Worm (Caenorhabditis elegans) whole organism, L3 larva: ENCODE results near the gene W02B12.12.

Experiments used
- aly-2 ChIP-seq: fragments of 150-350 bp; optimal IDR thresholded peaks from 2 replicates; lab custom pipeline; 2014; ENCODE audit warnings: missing biosample characterization, missing genetic modification characterization
- ama-1 ChIP-seq: fragments of 150-350 bp; optimal IDR thresholded peaks from 2 replicates; lab custom pipeline; 2018
- ceh-16 ChIP-seq: sonication (generic microtip); optimal IDR thresholded peaks from 2 replicates; lab custom pipeline; 2017; ENCODE audit warnings: missing biosample characterization, missing genetic modification characterization
- ceh-28 ChIP-seq: fragments of 150-350 bp; optimal IDR thresholded peaks from 2 replicates; lab custom pipeline; 2014; ENCODE audit warnings: missing biosample characterization, missing genetic modification reagents, missing genetic modification characterization
- ceh-82 ChIP-seq: fragments of 150-350 bp; optimal IDR thresholded peaks from 2 replicates; lab custom pipeline; 2014; ENCODE audit warnings: missing biosample characterization, missing genetic modification characterization
- ceh-9 ChIP-seq: sonication (generic microtip); optimal IDR thresholded peaks from 2 replicates; lab custom pipeline; 2018; ENCODE audit warnings: missing biosample characterization, missing genetic modification characterization
- daf-12 ChIP-seq: fragments of 150-350 bp; optimal IDR thresholded peaks from 2 replicates; lab custom pipeline; 2014; ENCODE audit warnings: missing biosample characterization, missing genetic modification reagents, missing genetic modification characterization
- elt-1 ChIP-seq: fragments of 150-350 bp; optimal IDR thresholded peaks from 2 replicates; lab custom pipeline; 2014; ENCODE audit warnings: missing biosample characterization, missing genetic modification characterization
- elt-2 ChIP-seq: sonication (generic microtip); optimal IDR thresholded peaks from 2 replicates; lab custom pipeline; 2016; ENCODE audit warnings: missing genetic modification reagents, mild to moderate bottlenecking, missing genetic modification characterization, missing compliant biosample characterization
- elt-3 ChIP-seq, 3 experiments: fragments of 150-350 bp in 1 of 3; sonication (generic microtip) in 2 of 3; optimal IDR thresholded peaks; 2 replicates in 2 of 3; 4 replicates in 1 of 3; lab custom pipeline; 2014 to 2017; ENCODE audit warnings: missing biosample characterization in 3 of 3, missing genetic modification characterization in 3 of 3
- fkh-2 ChIP-seq: fragments of 150-350 bp; optimal IDR thresholded peaks from 2 replicates; lab custom pipeline; 2014; ENCODE audit warnings: missing biosample characterization, missing genetic modification reagents, missing genetic modification characterization
- fos-1 ChIP-seq: fragments of 150-350 bp; optimal IDR thresholded peaks from 2 replicates; lab custom pipeline; 2014; ENCODE audit warnings: missing biosample characterization, missing genetic modification characterization
- hmg-11 ChIP-seq: sonication (generic microtip); optimal IDR thresholded peaks from 2 replicates; lab custom pipeline; 2016; ENCODE audit warnings: missing genetic modification characterization, missing compliant biosample characterization
- jun-1 ChIP-seq: fragments of 150-350 bp; optimal IDR thresholded peaks from 2 replicates; lab custom pipeline; 2014; ENCODE audit warnings: missing biosample characterization, missing genetic modification reagents, missing genetic modification characterization
- lin-39 ChIP-seq: fragments of 150-350 bp; optimal IDR thresholded peaks from 2 replicates; lab custom pipeline; 2018; ENCODE audit warnings: missing biosample characterization, missing genetic modification reagents, missing genetic modification characterization
- lsy-12 ChIP-seq: sonication (generic microtip); optimal IDR thresholded peaks from 2 replicates; lab custom pipeline; 2016; ENCODE audit warnings: mild to moderate bottlenecking, missing genetic modification characterization, missing compliant biosample characterization
- mdl-1 ChIP-seq: fragments of 150-350 bp; optimal IDR thresholded peaks from 2 replicates; lab custom pipeline; 2014; ENCODE audit warnings: missing biosample characterization, missing genetic modification characterization
- mml-1 ChIP-seq: fragments of 150-350 bp; sonication (generic microtip); optimal IDR thresholded peaks from 3 replicates; lab custom pipeline; 2014; ENCODE audit warnings: missing biosample characterization, missing genetic modification characterization
- nfya-1 ChIP-seq: sonication (generic microtip); optimal IDR thresholded peaks from 2 replicates; lab custom pipeline; 2017; ENCODE audit warnings: missing genetic modification characterization, mild to moderate bottlenecking, missing compliant biosample characterization, antibody characterized with exemption, moderate library complexity; ENCODE audit not compliant: insufficient read depth
- nhr-11 ChIP-seq: fragments of 150-350 bp; optimal IDR thresholded peaks from 2 replicates; lab custom pipeline; 2014; ENCODE audit warnings: missing biosample characterization, missing genetic modification characterization
- nhr-12 ChIP-seq: fragments of 150-350 bp; optimal IDR thresholded peaks from 2 replicates; lab custom pipeline; 2014; ENCODE audit warnings: missing biosample characterization, missing genetic modification characterization
- nhr-23 ChIP-seq: fragments of 150-350 bp; optimal IDR thresholded peaks from 2 replicates; lab custom pipeline; 2014; ENCODE audit warnings: missing biosample characterization, missing genetic modification reagents, missing genetic modification characterization
- nhr-28 ChIP-seq: fragments of 150-350 bp; optimal IDR thresholded peaks from 2 replicates; lab custom pipeline; 2014; ENCODE audit warnings: missing biosample characterization, missing genetic modification characterization
- nhr-77 ChIP-seq: fragments of 150-350 bp; optimal IDR thresholded peaks from 2 replicates; lab custom pipeline; 2014; ENCODE audit warnings: missing biosample characterization, missing genetic modification characterization
- pha-4 ChIP-seq: fragments of 150-350 bp; optimal IDR thresholded peaks from 2 replicates; lab custom pipeline; 2014; ENCODE audit warnings: missing biosample characterization, missing genetic modification reagents, missing genetic modification characterization
- pqm-1 ChIP-seq: fragments of 150-350 bp; optimal IDR thresholded peaks from 2 replicates; lab custom pipeline; 2017; ENCODE audit warnings: missing biosample characterization, missing genetic modification characterization, inconsistent platforms
- sea-2 ChIP-seq: fragments of 150-350 bp; sonication (generic microtip); optimal IDR thresholded peaks from 4 replicates; lab custom pipeline; 2014; ENCODE audit warnings: missing biosample characterization, missing genetic modification reagents, missing genetic modification characterization
- skn-1 ChIP-seq: fragments of 150-350 bp; optimal IDR thresholded peaks from 2 replicates; lab custom pipeline; 2014; ENCODE audit warnings: missing biosample characterization, missing genetic modification characterization
- tbx-2 ChIP-seq: sonication (generic microtip); optimal IDR thresholded peaks from 2 replicates; lab custom pipeline; 2016; ENCODE audit warnings: mild to moderate bottlenecking, missing genetic modification characterization, missing compliant biosample characterization
- unc-39 ChIP-seq: sonication (generic microtip); optimal IDR thresholded peaks from 4 replicates; lab custom pipeline; 2017; ENCODE audit warnings: missing biosample characterization, missing genetic modification characterization
- zag-1 ChIP-seq: fragments of 150-350 bp; optimal IDR thresholded peaks from 2 replicates; lab custom pipeline; 2014; ENCODE audit warnings: missing biosample characterization, missing genetic modification characterization
- ztf-11 ChIP-seq: fragments of 150-350 bp; optimal IDR thresholded peaks from 2 replicates; lab custom pipeline; 2014; ENCODE audit warnings: missing biosample characterization, missing genetic modification characterization
- ztf-4 ChIP-seq: fragments of 150-350 bp; optimal IDR thresholded peaks from 2 replicates; lab custom pipeline; 2014; ENCODE audit warnings: missing biosample characterization, missing genetic modification characterization

W02B12.12 gene

ce11 chrII:11479076-11479475 is at the start of gene W02B12.12:
Gene W02B12.12 (minus strand): TSS chrII:11479176.
- TF ChIP-seq aly-2 (no peak), lsy-12 (tag; lab: Kevin White, UChicago) (no peak), elt-2 (tag; lab: Kevin White, UChicago) (no peak), ceh-9 (no peak), sea-2 (GFP tag; lab: Kevin White, UChicago) (no peak), hmg-11 (no peak)

DNA sequence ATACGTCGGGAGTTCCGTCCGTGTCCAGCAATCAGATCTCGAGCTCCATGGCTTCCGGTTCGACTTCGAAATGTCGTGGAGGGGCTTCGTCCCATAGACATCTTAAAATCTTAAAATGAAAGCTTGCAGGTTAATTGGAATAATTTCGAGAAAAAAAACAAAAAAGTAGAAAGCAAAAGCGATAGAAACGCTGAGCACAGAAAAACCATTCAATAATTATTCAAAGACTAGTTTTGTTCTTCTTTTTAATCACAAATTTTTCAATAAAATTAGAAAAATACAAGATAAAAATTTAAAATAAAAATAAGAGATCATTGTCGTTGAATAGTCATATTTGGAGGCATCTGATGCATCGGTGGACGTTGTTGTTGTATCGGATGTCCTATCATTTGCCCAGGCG is 48.0 kb upstream of the W02B12.12 start, which contains the start of gene age-1:
TSS of gene age-1 (minus strand) at position 101 of the 400 bp plus-strand sequence.
- no peak for TF ChIP-seq daf-12 (tag; lab: Kevin White, UChicago)
- no peak for TF ChIP-seq sea-2 (GFP tag; lab: Kevin White, UChicago)
- TF ChIP-seq fos-1 (tag; lab: Kevin White, UChicago): no peak
- TF ChIP-seq nhr-11: no peak
- TF ChIP-seq zag-1: no peak
- no peak for TF ChIP-seq ceh-28 (tag; lab: Kevin White, UChicago)
- no peak for TF ChIP-seq tbx-2
- no peak for TF ChIP-seq jun-1
- TF ChIP-seq nhr-77: no peak
- no peak for TF ChIP-seq ztf-4
- no peak for TF ChIP-seq mdl-1 (tag; lab: Kevin White, UChicago)
- no peak for TF ChIP-seq skn-1
- no peak for TF ChIP-seq hmg-11
- TF ChIP-seq unc-39 (tag; lab: Kevin White, UChicago): no peak
- no peak for TF ChIP-seq elt-3 (tag; optimal IDR thresholded peaks at IDR 0.05; lab: Kevin White, UChicago)
- TF ChIP-seq fkh-2 (tag; lab: Kevin White, UChicago): no peak
- TF ChIP-seq ceh-82 (tag; lab: Kevin White, UChicago): no peak
- TF ChIP-seq, all 47 proteins: peak for 0

ce11 chrII:11521300-11521699 is 42.3 kb upstream of the W02B12.12 start, which contains the start of gene Y62F5A.10:
Gene Y62F5A.10 (plus strand): TSS chrII:11521600.
- TF ChIP-seq skn-1: no peak
- no peak for TF ChIP-seq sea-2 (GFP tag; lab: Kevin White, UChicago)
- no peak for TF ChIP-seq elt-3 (tag; optimal IDR thresholded peaks at IDR 0.05; lab: Kevin White, UChicago)
- TF ChIP-seq fos-1 (tag; lab: Kevin White, UChicago): no peak
- TF ChIP-seq aly-2: no peak
- TF ChIP-seq jun-1: no peak
- no peak for TF ChIP-seq unc-39 (tag; lab: Kevin White, UChicago)
- no peak for TF ChIP-seq nhr-23 (tag; lab: Kevin White, UChicago)
- TF ChIP-seq pqm-1: no peak
- TF ChIP-seq zag-1: no peak
- no peak for TF ChIP-seq ceh-9

DNA sequence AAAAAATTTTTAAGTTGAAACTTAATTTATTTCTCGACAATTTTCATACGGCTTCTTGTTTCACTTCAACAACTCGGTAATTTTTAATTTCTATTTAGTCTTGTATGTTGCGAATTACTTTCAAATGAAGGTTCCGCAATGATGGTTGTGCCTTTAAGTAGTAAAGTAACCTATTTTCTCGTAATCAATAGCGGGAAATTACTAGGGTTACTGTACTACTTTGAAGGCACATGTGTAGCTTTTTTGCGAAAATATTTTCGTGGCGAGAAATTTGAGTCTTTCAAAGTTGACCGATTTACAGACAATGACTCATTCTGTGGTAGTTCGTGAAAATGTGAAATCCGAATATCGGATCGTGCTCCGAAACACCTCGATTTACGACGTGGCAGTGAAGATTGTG is 39.2 kb upstream of the W02B12.12 start, which contains the start of gene B0334.10:
TSS of gene B0334.10 (plus strand) at position 301 of the 400 bp plus-strand sequence.
- no peak for TF ChIP-seq hmg-11
- TF ChIP-seq lin-39: no peak
- TF ChIP-seq jun-1: no peak
- no peak for TF ChIP-seq skn-1
- no peak for TF ChIP-seq pha-4 (tag; lab: Kevin White, UChicago)
- TF ChIP-seq nhr-12 (tag; lab: Kevin White, UChicago): no peak

DNA sequence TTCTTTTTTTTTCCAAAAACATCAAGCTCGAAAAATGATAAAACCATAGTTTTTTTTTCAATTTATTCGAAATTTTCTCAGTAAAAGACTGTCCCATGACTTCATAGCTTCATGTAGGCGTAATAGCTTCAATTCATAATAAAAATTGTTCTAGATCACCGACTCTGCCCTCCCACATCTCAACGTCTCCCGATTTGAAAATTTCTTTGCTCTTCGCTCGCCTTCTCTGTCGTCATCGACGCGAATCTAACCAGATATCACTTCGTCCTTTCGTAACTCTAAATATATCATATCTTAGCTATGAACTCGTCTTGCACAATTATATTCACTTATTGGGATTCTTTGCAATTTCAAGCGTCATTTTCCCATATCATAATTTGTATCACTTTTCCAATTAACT is 35.8 kb upstream of the W02B12.12 start, which contains the start of gene srh-44:
TSS of gene srh-44 (plus strand) at position 301 of the 400 bp plus-strand sequence.
- no peak for TF ChIP-seq mml-1 (tag; lab: Kevin White, UChicago)
- no peak for TF ChIP-seq ceh-28 (tag; lab: Kevin White, UChicago)
- TF ChIP-seq daf-12 (tag; lab: Kevin White, UChicago): no peak
- TF ChIP-seq ztf-4: no peak
- TF ChIP-seq skn-1: no peak
- no peak for TF ChIP-seq tbx-2
- TF ChIP-seq nhr-12 (tag; lab: Kevin White, UChicago): no peak
- TF ChIP-seq nhr-28 (tag; lab: Kevin White, UChicago): no peak
- no peak for TF ChIP-seq fkh-2 (tag; lab: Kevin White, UChicago)
- TF ChIP-seq elt-3 (tag; optimal IDR thresholded peaks at IDR 0.05; lab: Kevin White, UChicago): no peak
- TF ChIP-seq aly-2: no peak
- TF ChIP-seq ama-1: no peak
- no peak for TF ChIP-seq ztf-11 (tag; lab: Kevin White, UChicago)
- no peak for TF ChIP-seq ceh-16 (tag; lab: Kevin White, UChicago)
- TF ChIP-seq ceh-82 (tag; lab: Kevin White, UChicago): no peak
- no peak for TF ChIP-seq elt-1
- no peak for TF ChIP-seq nfya-1 (tag; lab: Kevin White, UChicago)
- no peak for TF ChIP-seq hmg-11
- no peak for TF ChIP-seq nhr-77
- TF ChIP-seq elt-2 (tag; lab: Kevin White, UChicago): no peak
